Fruit fly (Drosophila melanogaster) whole organism, embryonic: ENCODE measurements around the gene Or67a.

Source experiments
- Bgb ChIP-seq: fragments of 200-800 bp; sonication (Bioruptor generic); IDR thresholded peaks from 2 replicates; pipeline ENCODE4 v1.3.6; 2022; ENCODE audit warnings: missing biosample characterization, missing genetic modification characterization; ENCODE audit not compliant: partially characterized antibody
- CG10209 ChIP-seq: fragments of 200-800 bp; sonication (Bioruptor generic); optimal IDR thresholded peaks from 3 replicates; lab custom pipeline; 2017; ENCODE audit warnings: missing biosample characterization, mild to moderate bottlenecking, missing genetic modification characterization, missing genetic modification reagents
- CG10321 ChIP-seq: fragments of 200-800 bp; sonication (Bioruptor generic); IDR thresholded peaks from 2 replicates; pipeline ENCODE4 v1.3.6; 2022; ENCODE audit warnings: missing biosample characterization, missing genetic modification characterization
- CG11696 ChIP-seq: fragments of 200-800 bp; sonication (Bioruptor generic); IDR thresholded peaks from 2 replicates; pipeline ENCODE4 v1.3.6; 2022; ENCODE audit warnings: missing biosample characterization, missing genetic modification characterization
- CG12659 ChIP-seq: fragments of 200-800 bp; sonication (Bioruptor generic); optimal IDR thresholded peaks from 3 replicates; lab custom pipeline; 2017; ENCODE audit warnings: mild to moderate bottlenecking, missing biosample characterization, missing genetic modification reagents, missing genetic modification characterization
- CG13894 ChIP-seq: fragments of 200-800 bp; sonication (Bioruptor generic); optimal IDR thresholded peaks from 3 replicates; lab custom pipeline; 2018; ENCODE audit warnings: missing biosample characterization, mild to moderate bottlenecking, missing genetic modification characterization, moderate library complexity
- CG15514 ChIP-seq: fragments of 200-800 bp; sonication (Bioruptor generic); optimal IDR thresholded peaks from 3 replicates; lab custom pipeline; 2017; ENCODE audit warnings: missing biosample characterization, missing genetic modification characterization, mild to moderate bottlenecking, moderate library complexity, missing genetic modification reagents
- CG17361 ChIP-seq: fragments of 200-800 bp; sonication (Bioruptor generic); IDR thresholded peaks from 3 replicates; pipeline ENCODE4 v1.3.6; 2022; ENCODE audit warnings: missing biosample characterization, missing genetic modification characterization
- CG17568 ChIP-seq: fragments of 200-800 bp; sonication (Bioruptor generic); optimal IDR thresholded peaks from 2 replicates; lab custom pipeline; 2018; ENCODE audit warnings: missing biosample characterization, mild to moderate bottlenecking, missing genetic modification characterization, moderate library complexity
- CG1792 ChIP-seq: fragments of 200-800 bp; sonication (Bioruptor generic); optimal IDR thresholded peaks from 2 replicates; lab custom pipeline; 2016; ENCODE audit warnings: missing biosample characterization, missing genetic modification characterization
- CG18619 ChIP-seq: fragments of 200-800 bp; sonication (Bioruptor generic); optimal IDR thresholded peaks from 3 replicates; lab custom pipeline; 2017; ENCODE audit warnings: missing biosample characterization, mild to moderate bottlenecking, missing genetic modification characterization
- CG3163 ChIP-seq: fragments of 200-800 bp; sonication (Bioruptor generic); optimal IDR thresholded peaks from 3 replicates; lab custom pipeline; 2016; ENCODE audit warnings: missing biosample characterization, missing genetic modification characterization
- CG4404 ChIP-seq: fragments of 200-800 bp; sonication (Bioruptor generic); IDR thresholded peaks from 2 replicates; pipeline ENCODE4 v1.3.6; 2022; ENCODE audit warnings: missing biosample characterization, missing genetic modification characterization
- CG8944 ChIP-seq: fragments of 200-800 bp; sonication (Bioruptor generic); optimal IDR thresholded peaks from 3 replicates; lab custom pipeline; 2016; ENCODE audit warnings: missing biosample characterization, missing genetic modification characterization
- D ChIP-seq, 2 experiments: fragments of 200-800 bp in 1 of 2; fragments of >200 bp in 1 of 2; sonication (Bioruptor generic) in 1 of 2; optimal IDR thresholded peaks; 2 replicates in 1 of 2; 3 replicates in 1 of 2; lab custom pipeline; 2017; ENCODE audit warnings: mild to moderate bottlenecking in 1 of 2, missing biosample characterization in 1 of 2, missing genetic modification characterization in 1 of 2, missing genetic modification reagents in 1 of 2
- Deaf1 ChIP-seq: fragments of 200-800 bp; optimal IDR thresholded peaks from 3 replicates; lab custom pipeline; 2019; ENCODE audit warnings: missing biosample characterization, mild to moderate bottlenecking, missing genetic modification characterization, moderate library complexity
- Dp ChIP-seq: fragments of 200-800 bp; sonication (Bioruptor generic); optimal IDR thresholded peaks from 2 replicates; lab custom pipeline; 2018; ENCODE audit warnings: missing biosample characterization, mild to moderate bottlenecking, missing genetic modification characterization, moderate library complexity
- HLHmδ ChIP-seq: fragments of 200-800 bp; sonication (Bioruptor generic); optimal IDR thresholded peaks from 2 replicates; lab custom pipeline; 2018; ENCODE audit warnings: missing biosample characterization, mild to moderate bottlenecking, missing genetic modification characterization, moderate library complexity
- Hmr ChIP-seq: fragments of 200-800 bp; sonication (Bioruptor generic); optimal IDR thresholded peaks from 3 replicates; lab custom pipeline; 2017; ENCODE audit warnings: mild to moderate bottlenecking, missing biosample characterization, missing genetic modification reagents, missing genetic modification characterization
- Oli ChIP-seq: fragments of 200-800 bp; sonication (Bioruptor generic); optimal IDR thresholded peaks from 2 replicates; lab custom pipeline; 2018; ENCODE audit warnings: missing biosample characterization, mild to moderate bottlenecking, missing genetic modification characterization, moderate library complexity
- Sin3A ChIP-seq: fragments of >200 bp; optimal IDR thresholded peaks from 2 replicates; lab custom pipeline; 2018
- Sox100B ChIP-seq: fragments of 200-800 bp; sonication (Bioruptor generic); optimal IDR thresholded peaks from 3 replicates; lab custom pipeline; 2018; ENCODE audit warnings: missing biosample characterization, mild to moderate bottlenecking, missing genetic modification characterization
- Trl ChIP-seq, 3 experiments: fragments of >200 bp in 2 of 3; fragments of 200-800 bp in 1 of 3; sonication (Bioruptor generic) in 1 of 3; optimal IDR thresholded peaks; 2 replicates in 1 of 3; 3 replicates in 2 of 3; lab custom pipeline; 2016 to 2017; ENCODE audit warnings: missing biosample characterization in 1 of 3, missing genetic modification characterization in 1 of 3
- Xrp1 ChIP-seq: fragments of 200-800 bp; sonication (Bioruptor generic); IDR thresholded peaks from 2 replicates; pipeline ENCODE4 v1.3.6; 2022; ENCODE audit warnings: missing biosample characterization, missing genetic modification characterization
- ara ChIP-seq: fragments of 200-800 bp; sonication (Bioruptor generic); IDR thresholded peaks from 2 replicates; pipeline ENCODE4 v1.3.6; 2022; ENCODE audit warnings: missing biosample characterization, missing genetic modification characterization
- crc ChIP-seq: fragments of 200-800 bp; sonication (Bioruptor generic); optimal IDR thresholded peaks from 2 replicates; lab custom pipeline; 2016; ENCODE audit warnings: missing biosample characterization, missing genetic modification characterization
- dmrt99B ChIP-seq: fragments of 200-800 bp; sonication (Bioruptor generic); optimal IDR thresholded peaks from 2 replicates; lab custom pipeline; 2018; ENCODE audit warnings: missing biosample characterization, mild to moderate bottlenecking, missing genetic modification characterization, moderate library complexity
- fd102C ChIP-seq: fragments of 200-800 bp; sonication (Bioruptor generic); optimal IDR thresholded peaks from 2 replicates; lab custom pipeline; 2018; ENCODE audit warnings: missing biosample characterization, mild to moderate bottlenecking, missing genetic modification characterization, moderate library complexity
- jigr1 ChIP-seq: fragments of 200-800 bp; sonication (Bioruptor generic); IDR thresholded peaks from 3 replicates; pipeline ENCODE4 v1.3.6; 2022; ENCODE audit warnings: missing biosample characterization, missing genetic modification characterization
- mam ChIP-seq: fragments of 200-800 bp; sonication (Bioruptor generic); optimal IDR thresholded peaks from 3 replicates; lab custom pipeline; 2016; ENCODE audit warnings: missing biosample characterization, missing genetic modification characterization
- mirr ChIP-seq: fragments of 200-800 bp; sonication (Bioruptor generic); optimal IDR thresholded peaks from 3 replicates; lab custom pipeline; 2018; ENCODE audit warnings: missing biosample characterization, mild to moderate bottlenecking, missing genetic modification characterization
- sc ChIP-seq, 3 experiments: fragments of >200 bp in 2 of 3; fragments of 200-800 bp in 1 of 3; sonication (Bioruptor generic) in 1 of 3; optimal IDR thresholded peaks; 2 replicates in 2 of 3; 3 replicates in 1 of 3; lab custom pipeline; 2017; ENCODE audit warnings: mild to moderate bottlenecking in 1 of 3, missing biosample characterization in 1 of 3, missing genetic modification characterization in 1 of 3, missing genetic modification reagents in 1 of 3
- sens ChIP-seq: fragments of 200-800 bp; sonication (Bioruptor generic); peaks from one replicate; lab custom pipeline; 2016; ENCODE audit warnings: missing biosample characterization, missing genetic modification characterization
- sens-2 ChIP-seq: fragments of 200-800 bp; sonication (Bioruptor generic); IDR thresholded peaks from 2 replicates; pipeline ENCODE4 v1.3.6; 2022; ENCODE audit warnings: missing biosample characterization, missing genetic modification characterization
- slbo ChIP-seq: fragments of 200-800 bp; sonication (Bioruptor generic); IDR thresholded peaks from 2 replicates; pipeline ENCODE4 v1.3.6; 2022; ENCODE audit warnings: missing biosample characterization, missing genetic modification characterization
- tio ChIP-seq: fragments of 200-800 bp; sonication (Bioruptor generic); optimal IDR thresholded peaks from 2 replicates; lab custom pipeline; 2017; ENCODE audit warnings: missing biosample characterization, missing genetic modification characterization, inconsistent platforms
- trem ChIP-seq: fragments of 200-800 bp; optimal IDR thresholded peaks from 3 replicates; lab custom pipeline; 2019; ENCODE audit warnings: missing biosample characterization, mild to moderate bottlenecking, missing genetic modification characterization, moderate library complexity
- wor ChIP-seq: fragments of 200-800 bp; sonication (Bioruptor generic); IDR thresholded peaks from 2 replicates; pipeline ENCODE4 v1.3.6; 2022; ENCODE audit warnings: missing biosample characterization, missing genetic modification characterization
- zfh1 ChIP-seq: fragments of 200-800 bp; sonication (Bioruptor generic); IDR thresholded peaks from 3 replicates; pipeline ENCODE4 v1.3.6; 2022; ENCODE audit warnings: missing biosample characterization, missing genetic modification characterization

Or67a gene

dm6 chr3L:9505007-9505712 is 23.7 kb upstream of the Or67a start, which contains the start of gene path (continued):
- TF ChIP-seq Hmr (GFP tag; lab: Kevin White, UChicago) (peak; percentile 26), slbo (GFP tag; lab: Robert Waterston, UW) (peak; percentile 3; the same call in 1 of the 2 replicates), D (optimal IDR thresholded peaks at IDR 0.05; lab: Kevin White, UChicago) (no peak), D (GFP tag; optimal IDR thresholded peaks at IDR 0.05; lab: Kevin White, UChicago) (peak; percentile 36), dmrt99B (tag; lab: Kevin White, UChicago) (peak; percentile 64), CG4404 (GFP tag; lab: Robert Waterston, UW) (no peak), CG11696 (peak; percentile 45; the same call in 1 of the 2 replicates), CG10209 (GFP tag; lab: Kevin White, UChicago) (peak; percentile 37), sc (optimal IDR thresholded peaks at IDR 0.05; lab: Kevin White, UChicago) (no peak), sc (GFP tag; optimal IDR thresholded peaks at IDR 0.05; lab: Kevin White, UChicago) (no peak), HLHmδ (peak; percentile 31), CG18619 (GFP tag; lab: Kevin White, UChicago) (peak; percentile 38), wor (no peak), Xrp1 (peak; percentile 48; the same call in 1 of the 2 replicates), mirr (GFP tag; lab: Kevin White, UChicago) (peak; percentile 50), CG12659 (GFP tag; lab: Kevin White, UChicago) (peak; percentile 32)

dm6 chr3L:9505713-9506062 is 23.2 kb upstream of the Or67a start:
- no peak for TF ChIP-seq Bgb (GFP tag; lab: Robert Waterston, UW)
- TF ChIP-seq Dp (GFP tag; lab: Kevin White, UChicago): no peak
- peak; percentile 26 for TF ChIP-seq sens (GFP tag; lab: Kevin White, UChicago)
- TF ChIP-seq tio: no peak
- peak; percentile 9 to 21 for TF ChIP-seq Trl (optimal IDR thresholded peaks at IDR 0.05; lab: Kevin White, UChicago)
- TF ChIP-seq Trl (GFP tag; optimal IDR thresholded peaks at IDR 0.05; lab: Kevin White, UChicago): no peak
- peak; percentile 61 for TF ChIP-seq Sox100B (GFP tag; lab: Kevin White, UChicago)
- peak; percentile 29 for TF ChIP-seq CG13894 (tag; lab: Kevin White, UChicago)
- peak; percentile 69; the same call in 1 of the 2 replicates for TF ChIP-seq CG10321 (GFP tag; lab: Robert Waterston, UW)
- peak; percentile 46; the same call in 2 of the 3 replicates for TF ChIP-seq CG17361 (GFP tag; lab: Robert Waterston, UW)
- TF ChIP-seq CG15514 (GFP tag; lab: Kevin White, UChicago): no peak
- TF ChIP-seq CG1792 (GFP tag; lab: Kevin White, UChicago): no peak
- TF ChIP-seq mam (GFP tag; lab: Kevin White, UChicago): no peak
- no peak for TF ChIP-seq trem
- no peak for TF ChIP-seq Oli (tag; lab: Kevin White, UChicago)
- TF ChIP-seq zfh1 (GFP tag; lab: Robert Waterston, UW): no peak
- TF ChIP-seq CG17568 (GFP tag; lab: Kevin White, UChicago): no peak
- peak; percentile 16 for TF ChIP-seq crc (GFP tag; lab: Kevin White, UChicago)
- no peak for TF ChIP-seq Sin3A (lab: Kevin White, UChicago)
- no peak for TF ChIP-seq ara (GFP tag; lab: Robert Waterston, UW)
- TF ChIP-seq sens-2: no peak
- TF ChIP-seq CG3163: peak; percentile 83
- no peak for TF ChIP-seq CG8944 (GFP tag; lab: Kevin White, UChicago)
- no peak for TF ChIP-seq Deaf1 (tag; lab: Kevin White, UChicago)
- no peak for TF ChIP-seq fd102C (GFP tag; lab: Kevin White, UChicago)
- TF ChIP-seq jigr1 (GFP tag; lab: Robert Waterston, UW): no peak
